Fruit fly (Drosophila melanogaster): ENCODE measurements around the gene CG8840.

- TF ChIP-seq CG8359 (GFP tag; optimal IDR thresholded peaks at IDR 0.05; ENCODE audit: borderline replicate concordance) (no peak), CG1603 (tag; optimal IDR thresholded peaks at IDR 0.05) (peak; percentile 78), NC2α (GFP tag; optimal IDR thresholded peaks at IDR 0.05) (no peak), PHDP (tag; optimal IDR thresholded peaks at IDR 0.05) (peak; percentile 38), D19A (tag; optimal IDR thresholded peaks at IDR 0.05) (no peak), Dll (GFP tag; IDR thresholded peaks at IDR 0.05; ENCODE audit: partially characterized antibody) (no peak), CG13123 (GFP tag; optimal IDR thresholded peaks at IDR 0.05) (no peak), Hmx (GFP tag; optimal IDR thresholded peaks at IDR 0.05) (no peak), trh (GFP tag; optimal IDR thresholded peaks at IDR 0.05) (no peak), salm (tag; optimal IDR thresholded peaks at IDR 0.05) (no peak), zfh2 (GFP tag; optimal IDR thresholded peaks at IDR 0.05) (no peak), pnt (GFP tag; optimal IDR thresholded peaks at IDR 0.05) (no peak), CG6683 (GFP tag; optimal IDR thresholded peaks at IDR 0.05) (no peak), pan (optimal IDR thresholded peaks at IDR 0.05) (no peak), pan (GFP tag; optimal IDR thresholded peaks at IDR 0.05 in 1 of 2, IDR thresholded peaks at IDR 0.05 in 1 of 2) (no peak)
Observed at dm6 chr2L:3373242-3373641, 37.1 kb upstream of the CG8840 start, which contains the start of gene GramD1B.

Data from whole organism, embryonic.